Worm (Caenorhabditis elegans): ENCODE measurements around the gene mat-3.

mat-3 gene

DNA sequence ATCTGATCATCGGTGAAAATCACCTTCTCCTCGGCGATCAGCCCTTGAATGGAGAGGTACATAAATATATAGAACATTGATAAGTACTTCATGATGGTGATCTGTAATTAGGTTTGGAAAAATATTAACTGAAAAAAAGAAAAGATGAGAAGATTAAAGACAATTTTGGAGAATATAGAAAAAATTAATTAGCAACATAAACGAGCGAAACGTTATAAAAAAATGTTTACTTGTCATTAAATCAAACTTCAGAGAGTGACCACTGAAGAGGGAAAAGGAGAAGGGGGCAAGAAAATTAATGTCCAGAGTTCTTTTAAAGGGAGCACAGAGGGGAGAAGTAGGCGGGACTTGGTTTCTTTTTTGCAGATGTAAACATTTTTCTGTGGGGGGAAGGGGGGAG is 51.6 kb downstream of the mat-3 start, which contains the start of gene T22F7.4:
Gene T22F7.4, minus strand, starts transcription at position 101 of the 400 bp plus-strand sequence.
- TF ChIP-seq che-1 (tag; optimal IDR thresholded peaks at IDR 0.05) (no peak), ahr-1 (tag; optimal IDR thresholded peaks at IDR 0.05) (no peak), ceh-6 (GFP tag; optimal IDR thresholded peaks at IDR 0.05) (no peak), hlh-13 (GFP tag; optimal IDR thresholded peaks at IDR 0.05) (no peak), eyg-1 (tag; optimal IDR thresholded peaks at IDR 0.05) (no peak), tbx-2 (tag; optimal IDR thresholded peaks at IDR 0.05) (no peak), sox-2 (GFP tag; IDR thresholded peaks at IDR 0.05) (no peak), ceh-9 (tag; optimal IDR thresholded peaks at IDR 0.05) (no peak), nfya-1 (tag; optimal IDR thresholded peaks at IDR 0.05) (no peak), ama-1 (optimal IDR thresholded peaks at IDR 0.05) (no peak), ets-4 (tag; optimal IDR thresholded peaks at IDR 0.05) (no peak), syd-9 (tag; optimal IDR thresholded peaks at IDR 0.05) (no peak), madf-2 (tag; optimal IDR thresholded peaks at IDR 0.05) (no peak), pros-1 (tag; optimal IDR thresholded peaks at IDR 0.05) (no peak), lin-11 (tag; optimal IDR thresholded peaks at IDR 0.05) (no peak), K02D7.2 (tag; optimal IDR thresholded peaks at IDR 0.05) (no peak), C38D4.7 (GFP tag; optimal IDR thresholded peaks at IDR 0.05) (no peak), ceh-48 (tag; optimal IDR thresholded peaks at IDR 0.05) (no peak)

DNA sequence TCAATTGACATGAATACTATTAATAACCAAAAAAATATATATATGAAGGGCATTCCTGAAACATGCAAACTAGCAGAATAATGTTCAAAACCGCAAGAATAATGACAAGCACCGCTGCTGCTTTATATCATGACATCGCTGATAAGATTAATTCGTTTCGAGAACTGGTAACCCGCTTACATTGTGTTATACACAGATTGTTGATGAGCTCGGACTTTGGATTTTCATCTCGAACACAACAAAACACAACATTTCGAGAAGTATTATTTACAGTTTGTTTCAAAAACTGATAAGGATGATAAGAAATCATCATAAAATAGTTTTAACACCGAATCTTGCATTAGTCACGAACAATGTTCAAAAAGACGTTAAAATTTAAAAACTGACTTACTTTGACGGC is 55.6 kb downstream of the mat-3 start:
- TF ChIP-seq nhr-232 (tag; optimal IDR thresholded peaks at IDR 0.05), result no peak
- no peak for TF ChIP-seq pag-3 (tag; optimal IDR thresholded peaks at IDR 0.05; ENCODE audit: borderline replicate concordance)
- no peak for TF ChIP-seq ama-1 (optimal IDR thresholded peaks at IDR 0.05)
- TF ChIP-seq pha-4 (tag; optimal IDR thresholded peaks at IDR 0.05), result no peak
- TF ChIP-seq gmeb-2 (tag; optimal IDR thresholded peaks at IDR 0.05), result no peak
- no peak for TF ChIP-seq ceh-9 (tag; optimal IDR thresholded peaks at IDR 0.05)
- TF ChIP-seq pax-1 (tag; optimal IDR thresholded peaks at IDR 0.05), result no peak
- no peak for TF ChIP-seq ceh-34 (tag; optimal IDR thresholded peaks at IDR 0.05)
- no peak for TF ChIP-seq mec-3 (tag; optimal IDR thresholded peaks at IDR 0.05; ENCODE audit: borderline replicate concordance)
- TF ChIP-seq nhr-11 (tag; optimal IDR thresholded peaks at IDR 0.05), result no peak
- TF ChIP-seq rnt-1 (tag; optimal IDR thresholded peaks at IDR 0.05), result no peak
- no peak for TF ChIP-seq pros-1 (tag; optimal IDR thresholded peaks at IDR 0.05)
- TF ChIP-seq nfya-1 (tag; optimal IDR thresholded peaks at IDR 0.05), result no peak
- no peak for TF ChIP-seq npax-4 (tag; optimal IDR thresholded peaks at IDR 0.05)
- no peak for TF ChIP-seq unc-3 (GFP tag; conservative IDR thresholded peaks at IDR 0.05)
- no peak for TF ChIP-seq unc-3 (tag; optimal IDR thresholded peaks at IDR 0.05)
- no peak for TF ChIP-seq lin-11 (tag; optimal IDR thresholded peaks at IDR 0.05)
- TF ChIP-seq unc-86 (tag; optimal IDR thresholded peaks at IDR 0.05), result no peak
- TF ChIP-seq sox-2 (GFP tag; IDR thresholded peaks at IDR 0.05), result no peak

All from whole organism, late embryonic.